Worm (Caenorhabditis elegans) whole organism, L2 larva: ENCODE data around the gene T04F3.3.

Experiments used
- dmd-4 ChIP-seq: sonication (generic microtip); optimal IDR thresholded peaks from 2 replicates; lab custom pipeline; 2017; ENCODE audit warnings: missing biosample characterization, missing genetic modification characterization
- elt-1 ChIP-seq: fragments of 150-350 bp; optimal IDR thresholded peaks from 2 replicates; lab custom pipeline; 2014; ENCODE audit warnings: missing biosample characterization, missing genetic modification characterization
- elt-3 ChIP-seq: sonication (generic microtip); optimal IDR thresholded peaks from 2 replicates; lab custom pipeline; 2017; ENCODE audit warnings: missing biosample characterization, missing genetic modification characterization
- lin-13 ChIP-seq: fragments of 150-350 bp; optimal IDR thresholded peaks from 2 replicates; lab custom pipeline; 2014; ENCODE audit warnings: missing biosample characterization, missing genetic modification reagents, missing genetic modification characterization
- lsy-2 ChIP-seq, 2 experiments: fragments of 150-350 bp in 1 of 2; sonication (generic microtip) in 1 of 2; optimal IDR thresholded peaks; 2 replicates each; lab custom pipeline; 2014 to 2017; ENCODE audit warnings: missing biosample characterization in 2 of 2, missing genetic modification characterization in 2 of 2
- nhr-11 ChIP-seq: fragments of 150-350 bp; optimal IDR thresholded peaks from 2 replicates; lab custom pipeline; 2014; ENCODE audit warnings: missing biosample characterization, missing genetic modification characterization
- nhr-25 ChIP-seq: fragments of 150-350 bp; sonication (generic microtip); optimal IDR thresholded peaks from 3 replicates; lab custom pipeline; 2014; ENCODE audit warnings: missing biosample characterization, missing genetic modification characterization
- ztf-11 ChIP-seq: sonication (generic microtip); optimal IDR thresholded peaks from 2 replicates; lab custom pipeline; 2017; ENCODE audit warnings: missing biosample characterization, missing genetic modification characterization
- ztf-4 ChIP-seq: fragments of 150-350 bp; optimal IDR thresholded peaks from 2 replicates; lab custom pipeline; 2014; ENCODE audit warnings: missing biosample characterization, missing genetic modification characterization

DNA sequence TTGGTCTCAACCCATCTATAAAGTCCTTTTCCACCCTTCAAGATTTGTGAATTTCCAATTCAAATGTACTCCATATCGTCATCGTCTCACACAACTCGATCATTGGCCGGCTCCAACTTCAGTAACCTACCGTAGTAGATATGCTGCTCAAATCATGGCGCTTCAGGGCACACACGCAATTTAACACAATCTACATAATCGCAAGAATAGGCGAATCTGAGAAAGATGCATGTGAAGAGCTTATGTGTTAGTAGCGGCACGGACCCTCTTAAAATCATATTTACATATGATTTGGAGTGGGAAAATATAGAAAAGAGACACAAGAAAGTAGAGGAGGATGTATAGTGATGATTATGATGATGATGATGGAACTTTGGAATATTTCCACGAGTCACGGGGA, 47.0 kb upstream of the T04F3.3 start:
- TF ChIP-seq elt-1 (tag; lab: Kevin White, UChicago) (no peak), elt-3 (no peak), nhr-11 (tag; lab: Kevin White, UChicago) (no peak), ztf-11 (tag; lab: Kevin White, UChicago) (no peak), dmd-4 (tag; lab: Kevin White, UChicago) (no peak), nhr-25 (tag; lab: Kevin White, UChicago) (no peak), lin-13 (no peak), lsy-2 (tag; optimal IDR thresholded peaks at IDR 0.05; lab: Kevin White, UChicago) (no peak), ztf-4 (tag; lab: Kevin White, UChicago) (no peak)
